Worm (Caenorhabditis elegans) whole organism, L4 larva: ENCODE measurements around the gene srg-30.

Source experiments
- arid-1 ChIP-seq: fragments of 200-800 bp; sonication (Bioruptor generic); conservative IDR thresholded peaks from 2 replicates; pipeline ENCODE4 v1.3.6; 2022; ENCODE audit warnings: missing genetic modification reagents, missing genetic modification characterization, missing compliant biosample characterization
- ceh-44 ChIP-seq: fragments of 200-800 bp; sonication (Bioruptor generic); IDR thresholded peaks from 2 replicates; pipeline ENCODE4 v1.3.6; 2022; ENCODE audit warnings: missing genetic modification reagents, missing genetic modification characterization, missing compliant biosample characterization
- ces-1 ChIP-seq: fragments of 150-350 bp; sonication (generic microtip); optimal IDR thresholded peaks from 4 replicates; lab custom pipeline; 2014; ENCODE audit warnings: missing biosample characterization, missing genetic modification reagents, missing genetic modification characterization
- ctbp-1 ChIP-seq: fragments of 200-800 bp; sonication (Bioruptor generic); IDR thresholded peaks from 2 replicates; pipeline ENCODE4 v1.3.6; 2022; ENCODE audit warnings: missing genetic modification reagents, missing genetic modification characterization, missing compliant biosample characterization
- dmd-8 ChIP-seq: fragments of 200-800 bp; sonication (Bioruptor generic); IDR thresholded peaks from 2 replicates; pipeline ENCODE4 v1.3.6; 2022; ENCODE audit warnings: missing genetic modification characterization, missing compliant biosample characterization
- gei-8 ChIP-seq: fragments of 200-800 bp; sonication (Bioruptor generic); optimal IDR thresholded peaks from 2 replicates; lab custom pipeline; 2018; ENCODE audit warnings: mild to moderate bottlenecking, missing genetic modification characterization, missing compliant biosample characterization
- nhr-25 ChIP-seq: sonication (generic microtip); optimal IDR thresholded peaks from 2 replicates; lab custom pipeline; 2017; ENCODE audit warnings: missing genetic modification characterization, mild to moderate bottlenecking, missing compliant biosample characterization, antibody characterized with exemption, moderate library complexity, borderline replicate concordance; ENCODE audit not compliant: insufficient read depth
- nhr-28 ChIP-seq: fragments of 150-350 bp; optimal IDR thresholded peaks from 2 replicates; lab custom pipeline; 2014; ENCODE audit warnings: missing biosample characterization, missing genetic modification characterization
- pqm-1 ChIP-seq: sonication (generic microtip); optimal IDR thresholded peaks from 2 replicates; lab custom pipeline; 2017; ENCODE audit warnings: missing biosample characterization, missing genetic modification characterization
- vab-7 ChIP-seq: fragments of 200-800 bp; sonication (Bioruptor generic); IDR thresholded peaks from 2 replicates; pipeline ENCODE4 v1.3.6; 2022; ENCODE audit warnings: missing genetic modification reagents, missing genetic modification characterization, missing compliant biosample characterization

DNA sequence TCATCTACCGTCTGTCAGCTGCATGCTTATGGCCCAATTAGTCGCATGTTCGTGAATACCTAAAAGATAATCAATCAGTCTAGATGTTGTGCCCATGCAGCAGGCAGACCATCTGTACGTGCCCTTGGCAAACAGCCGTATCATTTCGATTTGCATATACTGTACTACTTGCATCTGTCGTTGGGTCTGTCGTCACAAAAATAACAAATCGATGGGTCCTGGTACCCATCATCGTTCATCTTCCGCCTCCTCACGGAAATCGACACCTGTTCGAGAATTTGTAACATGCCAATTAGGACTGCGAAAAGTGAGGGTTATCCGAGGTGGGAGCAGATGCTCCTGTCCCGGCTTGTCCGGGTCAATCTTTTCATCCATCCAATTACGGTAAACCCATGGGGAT is 34.9 kb downstream of the srg-30 start:
- TF ChIP-seq arid-1 (GFP tag; lab: Robert Waterston, UW), result no peak
- TF ChIP-seq vab-7 (GFP tag; lab: Robert Waterston, UW), result no peak
- no peak for TF ChIP-seq ctbp-1
- no peak for TF ChIP-seq nhr-28
- no peak for TF ChIP-seq nhr-25 (tag; lab: Kevin White, UChicago)
- TF ChIP-seq gei-8, result no peak
- no peak for TF ChIP-seq pqm-1
- TF ChIP-seq ceh-44 (GFP tag; lab: Robert Waterston, UW), result no peak
- no peak for TF ChIP-seq ces-1 (GFP tag; lab: Kevin White, UChicago)
- no peak for TF ChIP-seq dmd-8 (GFP tag; lab: Robert Waterston, UW)
